Worm (Caenorhabditis elegans): ENCODE results near the gene lrr-1.

- no peak for TF ChIP-seq ahr-1 (tag; optimal IDR thresholded peaks at IDR 0.05)
- no peak for TF ChIP-seq eyg-1 (tag; optimal IDR thresholded peaks at IDR 0.05)
- TF ChIP-seq unc-55 (GFP tag; optimal IDR thresholded peaks at IDR 0.05), result no peak
- TF ChIP-seq pqm-1 (tag; optimal IDR thresholded peaks at IDR 0.05), result no peak
Measured at ce11 chrII:5036128-5036527, at the start of gene lrr-1.

All from whole organism, late embryonic.